Fruit fly (Drosophila melanogaster) whole organism, larva: ENCODE data around the gene CG7800.

Experiments used
- noc ChIP-seq: fragments of 200-800 bp; sonication (Bioruptor generic); optimal IDR thresholded peaks from 3 replicates; lab custom pipeline; 2019; ENCODE audit warnings: missing biosample characterization, mild to moderate bottlenecking, missing genetic modification characterization, moderate library complexity

The CG7800 gene

DNA sequence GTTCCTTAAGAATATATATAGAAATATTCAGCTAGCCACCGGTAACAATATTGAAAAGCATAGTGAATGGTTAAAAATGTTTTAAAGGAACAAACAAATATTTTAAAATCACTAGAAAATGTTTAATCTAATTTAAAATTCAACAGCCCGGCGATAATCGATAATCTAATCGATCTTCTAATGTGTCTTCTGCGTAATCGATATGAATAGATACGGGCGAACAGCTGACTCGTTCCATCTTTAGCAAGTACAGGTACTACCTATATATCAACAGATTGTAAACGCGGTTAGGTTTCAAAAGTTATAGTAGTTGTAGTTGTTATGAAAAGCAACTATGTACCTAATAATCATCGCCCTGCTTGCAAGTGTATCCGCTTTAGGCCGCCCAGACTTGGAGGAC lies at the start of gene CG7800:
CG7800 (plus strand) TSS at position 231 of the 400 bp plus-strand sequence.
- TF ChIP-seq noc (tag; lab: Kevin White, UChicago): no peak

DNA sequence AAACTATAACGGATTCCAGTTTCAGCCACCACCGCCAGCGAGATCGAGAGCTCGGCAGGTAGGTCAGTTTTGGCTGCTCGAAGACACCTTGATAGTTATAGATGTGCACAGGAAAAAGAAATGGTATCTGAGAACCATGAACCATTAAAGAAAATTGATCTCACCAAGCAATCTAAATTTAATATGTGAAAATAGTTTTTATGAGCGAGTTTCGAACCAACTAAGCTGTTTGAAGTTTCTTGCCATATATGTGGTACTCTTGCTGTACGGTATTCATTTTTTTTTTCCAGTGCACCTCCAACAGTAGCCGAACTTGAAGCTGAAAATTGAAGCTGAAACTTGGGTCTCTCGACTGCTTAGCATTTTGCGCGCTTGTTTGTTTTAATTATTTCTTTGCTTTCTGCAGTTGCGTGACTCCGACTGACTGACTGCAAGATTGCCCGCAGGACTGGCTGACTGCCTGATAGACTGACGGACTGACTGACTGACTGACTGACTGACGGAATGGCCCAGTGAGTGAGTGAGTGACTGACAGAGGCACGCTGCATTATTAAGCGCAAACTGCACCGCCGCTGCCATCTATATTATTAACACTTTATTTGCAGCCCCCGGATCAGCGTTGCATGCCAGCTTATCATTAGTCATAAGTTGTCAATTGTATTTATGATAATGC lies 46.1 kb upstream of the CG7800 start:
- TF ChIP-seq noc (tag; lab: Kevin White, UChicago): no peak

DNA sequence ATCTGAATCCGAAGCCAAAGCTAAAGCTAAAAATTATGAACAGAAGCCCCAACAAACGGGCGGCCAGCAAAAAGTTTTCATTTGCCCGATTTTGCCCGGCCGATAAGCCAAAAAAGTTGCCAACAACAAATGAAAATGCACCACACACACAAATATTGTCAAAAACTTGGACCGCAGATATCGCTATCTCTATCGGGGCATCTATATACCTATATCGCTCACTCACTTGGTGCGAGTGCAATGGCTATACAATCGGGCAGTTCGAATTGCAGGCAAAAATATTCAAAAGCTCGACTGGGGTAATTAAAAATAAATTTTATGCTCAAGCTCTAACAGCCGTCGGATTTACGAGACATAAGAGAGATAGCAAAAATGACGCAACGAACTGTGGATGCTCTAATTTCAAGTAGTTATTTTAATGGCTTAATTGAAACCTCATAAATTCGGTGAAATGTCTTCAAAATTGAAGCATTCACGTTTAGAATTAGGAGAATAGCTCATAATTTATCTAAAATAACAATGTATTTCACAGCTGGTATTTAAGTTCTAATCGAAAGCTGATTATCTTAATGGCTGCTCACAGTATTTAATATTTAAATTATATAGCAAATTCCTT lies 41.6 kb upstream of the CG7800 start:
- peak; percentile 58 for TF ChIP-seq noc (tag; lab: Kevin White, UChicago)

DNA sequence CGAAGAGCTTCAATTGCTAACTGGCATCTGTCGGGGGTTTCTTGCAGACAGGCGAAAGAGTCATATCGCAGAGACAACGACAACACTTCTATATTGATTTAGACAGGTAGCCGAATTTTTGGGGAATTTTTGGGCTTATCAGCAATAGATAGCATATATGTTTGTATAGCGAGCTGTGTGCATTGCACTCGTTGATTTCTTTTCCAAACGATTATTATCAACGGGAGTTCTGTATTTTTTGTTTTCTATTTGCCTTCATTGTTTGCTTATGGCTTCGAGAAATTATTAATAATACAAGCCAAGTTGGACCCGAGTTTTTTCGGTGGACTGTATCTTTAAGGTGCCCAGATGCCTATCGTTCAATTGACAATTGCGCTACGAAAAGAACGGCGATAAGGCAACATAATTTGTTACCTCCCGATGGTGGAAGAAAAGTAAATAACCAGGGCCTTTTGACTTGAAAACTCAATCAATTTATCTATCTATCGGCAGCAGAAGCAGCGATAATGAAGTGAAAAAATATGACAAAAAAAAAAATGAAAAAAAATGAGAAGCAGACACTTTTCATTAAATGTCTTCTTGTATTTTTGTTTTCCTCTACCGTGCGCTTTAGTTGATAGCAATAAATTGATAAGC lies 37.3 kb upstream of the CG7800 start:
- TF ChIP-seq noc (tag; lab: Kevin White, UChicago): peak; percentile 32

DNA sequence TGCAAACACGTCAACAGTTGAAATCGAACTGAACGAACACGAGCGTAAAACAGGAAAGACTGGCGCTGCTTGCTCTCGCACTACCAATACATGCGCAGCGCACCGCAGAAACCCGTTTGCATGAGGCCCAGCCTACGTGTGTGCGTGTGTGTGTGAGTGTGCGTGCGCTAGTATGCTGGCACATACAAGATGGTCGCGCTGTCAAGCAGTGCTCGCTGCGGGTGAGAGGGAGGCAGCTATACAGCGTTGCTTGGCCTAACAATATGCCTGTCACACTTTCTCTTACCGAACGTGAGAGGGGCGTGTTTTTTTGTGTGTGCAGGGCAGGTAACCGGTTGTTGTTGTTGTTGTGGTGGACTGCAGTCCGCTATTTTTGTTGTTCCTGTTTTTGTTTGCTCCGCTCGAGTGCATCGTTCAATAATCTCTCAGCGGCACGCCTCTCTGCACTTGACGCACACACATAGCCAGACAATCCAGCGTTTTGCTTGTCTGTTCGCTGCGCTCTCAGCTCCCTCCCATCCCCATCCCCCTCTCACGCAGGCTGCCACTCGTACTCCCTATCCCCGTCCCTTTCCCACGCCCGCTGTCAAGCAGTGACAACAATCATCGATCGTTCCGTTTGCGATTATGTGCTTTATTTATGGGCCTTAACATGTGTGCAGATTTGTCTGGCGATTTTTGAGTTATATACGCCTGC lies 36.2 kb upstream of the CG7800 start, which contains the start of gene grn:
grn (minus strand) TSS at position 33 of the 697 bp plus-strand sequence.
- peak; percentile 29 for TF ChIP-seq noc (tag; lab: Kevin White, UChicago)

DNA sequence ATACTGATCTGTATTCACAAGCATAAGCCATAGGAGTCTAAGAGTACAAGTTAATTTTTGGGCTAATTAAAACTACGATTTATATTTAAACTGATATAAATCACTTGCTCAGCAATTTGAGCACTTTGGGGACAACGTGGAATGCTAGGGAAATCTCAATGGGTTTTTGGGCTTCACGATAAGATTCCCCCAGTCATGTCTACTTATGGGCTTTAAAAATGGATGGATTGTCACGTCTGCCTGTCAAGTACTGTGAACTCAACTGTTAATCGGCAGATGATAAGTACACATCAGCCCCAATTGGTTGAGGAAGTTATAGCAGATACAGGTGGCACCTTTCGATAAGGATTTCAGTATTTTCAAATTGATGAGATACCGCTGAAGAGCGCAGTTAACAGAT lies 34.3 kb upstream of the CG7800 start:
- TF ChIP-seq noc (tag; lab: Kevin White, UChicago): peak; percentile 35

DNA sequence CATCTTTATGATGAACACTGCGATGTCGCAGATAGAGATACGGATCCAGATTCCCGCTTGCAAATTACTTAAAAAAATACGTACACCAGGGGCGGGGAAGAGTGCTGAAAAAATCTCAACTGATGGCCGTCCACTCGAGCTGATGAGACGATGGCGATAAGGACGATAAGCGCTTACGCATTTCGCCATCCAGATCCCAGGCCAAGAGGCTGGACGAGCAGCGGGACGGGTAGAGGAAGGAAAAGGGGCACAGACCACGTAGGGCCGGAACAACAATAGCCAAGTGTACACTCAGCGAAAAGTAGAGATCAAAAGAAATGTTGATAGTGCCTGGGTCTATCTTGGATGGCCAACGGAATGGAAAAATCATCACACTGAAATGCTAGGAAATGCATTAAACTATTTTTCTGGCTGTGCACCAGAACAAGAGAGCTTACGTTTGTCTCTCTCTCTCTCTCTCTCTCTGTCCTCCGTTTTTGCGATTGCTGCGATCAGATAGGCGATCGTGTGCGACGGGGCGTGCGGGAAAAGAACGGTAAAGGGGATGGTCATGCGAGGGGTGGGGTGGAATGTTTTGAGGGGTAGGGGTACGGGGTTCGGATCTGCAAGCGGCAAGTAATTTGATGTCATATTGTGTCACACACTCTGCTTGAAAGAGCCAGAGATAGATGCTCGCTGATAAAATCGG lies 30.2 kb upstream of the CG7800 start:
- TF ChIP-seq noc (tag; lab: Kevin White, UChicago): no peak

DNA sequence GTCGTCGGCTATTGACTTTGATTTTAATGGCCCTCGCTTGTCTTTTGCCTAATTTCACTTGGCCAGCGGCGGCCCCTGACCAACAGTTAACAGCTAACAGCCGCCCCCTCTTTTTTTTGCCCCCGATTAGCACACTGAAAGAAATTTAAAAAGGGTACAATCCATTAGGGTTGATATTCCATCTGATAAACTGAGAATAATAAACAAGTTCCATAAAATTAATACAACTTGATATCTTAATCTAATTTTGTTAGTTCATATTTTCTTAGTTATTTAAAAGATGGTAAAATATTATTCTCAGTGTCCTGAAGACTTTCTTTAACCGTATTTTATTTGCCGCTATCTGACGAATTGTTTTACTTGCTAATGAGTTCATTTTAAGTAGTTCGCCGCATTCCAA lies 28.3 kb upstream of the CG7800 start:
- peak; percentile 7 for TF ChIP-seq noc (tag; lab: Kevin White, UChicago)

DNA sequence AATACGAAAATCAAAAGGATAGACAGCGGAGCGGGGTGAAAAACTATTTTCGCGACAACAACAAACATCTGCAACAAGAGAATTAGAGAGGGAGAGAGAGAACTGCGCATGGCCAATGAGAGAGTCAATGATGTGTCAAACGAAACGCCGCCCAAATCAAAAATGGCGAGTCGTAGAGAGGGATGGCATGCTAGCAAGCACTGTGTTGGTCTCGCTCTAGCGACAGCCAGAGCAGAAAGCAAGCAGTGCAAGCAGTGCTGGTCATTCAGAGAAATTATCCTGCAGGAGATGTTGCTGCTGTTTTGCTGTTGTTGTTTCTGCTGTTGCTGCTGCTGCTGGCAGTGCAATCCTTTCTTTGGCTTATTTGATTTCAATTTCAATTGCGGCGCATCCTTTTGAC lies 26.9 kb upstream of the CG7800 start:
- TF ChIP-seq noc (tag; lab: Kevin White, UChicago): no peak

DNA sequence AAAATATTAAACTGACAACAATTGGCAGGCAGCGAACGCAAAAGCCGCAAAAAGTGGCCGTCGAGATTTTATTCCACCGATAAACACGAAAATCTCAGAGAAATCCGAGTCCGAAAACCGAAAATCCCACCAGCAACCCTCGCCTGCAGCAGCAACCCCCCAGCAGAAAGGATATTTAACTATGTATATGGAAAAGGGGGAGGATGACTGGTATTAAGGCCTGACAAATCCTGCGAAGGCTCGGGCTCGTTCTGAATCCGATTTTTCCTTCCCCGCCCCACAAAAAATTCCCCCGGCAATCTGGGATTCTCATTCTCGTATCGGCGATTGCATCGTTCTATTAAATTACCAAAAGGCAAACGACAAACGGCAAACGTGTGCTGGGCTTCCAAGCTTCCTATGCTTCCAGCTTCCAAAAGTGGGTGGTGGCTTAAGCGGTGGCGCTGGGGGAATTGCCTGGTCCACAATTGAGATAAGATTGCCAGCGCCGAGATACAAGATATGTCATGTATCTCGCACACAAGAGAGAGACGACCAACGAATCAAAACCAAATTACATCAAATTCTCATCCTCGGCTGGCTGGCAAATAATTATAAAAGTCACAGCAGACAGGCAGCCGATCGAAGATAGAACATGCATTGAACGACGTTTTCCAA lies 25.4 kb upstream of the CG7800 start:
- no peak for TF ChIP-seq noc (tag; lab: Kevin White, UChicago)

DNA sequence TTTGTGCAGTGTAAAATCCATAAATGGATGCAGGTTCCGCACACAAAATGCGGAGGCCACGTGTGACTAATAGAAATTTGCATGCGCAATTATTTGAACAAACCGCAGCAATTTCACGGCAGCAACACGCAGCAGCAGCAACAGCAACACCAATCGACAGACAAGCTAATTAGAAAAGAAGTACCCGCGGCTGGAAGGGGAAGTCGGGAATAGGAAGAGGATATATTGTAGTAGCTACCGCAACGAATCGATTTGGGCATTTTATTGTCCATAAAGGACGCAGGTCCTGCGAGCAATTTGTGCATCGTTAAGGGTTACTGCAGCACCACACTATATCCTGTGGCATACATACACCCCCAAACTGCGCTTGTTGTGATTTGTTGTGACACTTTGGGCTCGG lies 24.6 kb upstream of the CG7800 start:
- TF ChIP-seq noc (tag; lab: Kevin White, UChicago): no peak

DNA sequence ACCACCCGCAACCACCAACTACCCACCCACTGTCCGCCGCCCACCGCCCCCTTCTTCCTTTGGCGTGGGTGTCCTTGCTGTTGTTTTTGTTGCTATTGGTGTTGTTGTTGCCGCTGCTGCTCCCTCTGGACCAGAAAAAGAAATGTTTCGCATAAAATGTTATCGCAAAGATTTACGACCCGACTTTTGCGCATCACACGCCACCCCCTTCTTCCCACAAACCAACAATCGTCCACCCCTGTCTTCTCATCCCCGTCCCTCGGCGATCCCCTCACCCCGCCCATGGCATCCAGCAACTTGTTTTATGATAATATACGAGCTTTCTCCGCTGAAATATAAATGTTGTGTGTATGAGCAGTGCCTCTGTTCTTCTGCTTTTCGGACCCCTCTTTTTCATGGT lies 22.7 kb upstream of the CG7800 start:
- no peak for TF ChIP-seq noc (tag; lab: Kevin White, UChicago)

DNA sequence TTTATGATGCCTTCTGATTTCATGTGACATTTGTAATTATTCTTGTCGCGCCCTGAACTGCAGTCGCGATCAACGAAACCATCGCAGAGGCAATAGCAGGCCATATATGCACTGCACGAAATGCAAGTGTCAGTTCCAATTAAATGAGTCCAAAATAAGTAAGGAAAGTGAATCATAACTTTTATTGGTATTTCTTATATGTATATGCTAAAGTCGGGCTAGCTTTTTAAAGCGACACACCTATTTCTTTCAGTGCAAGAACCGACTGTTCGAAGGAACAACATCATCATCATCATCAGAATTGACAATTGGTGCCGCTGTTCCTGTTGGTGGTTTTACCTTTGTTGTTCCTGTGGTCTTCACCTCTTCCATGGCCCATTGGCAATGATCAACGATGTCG lies 20.6 kb upstream of the CG7800 start:
- no peak for TF ChIP-seq noc (tag; lab: Kevin White, UChicago)

DNA sequence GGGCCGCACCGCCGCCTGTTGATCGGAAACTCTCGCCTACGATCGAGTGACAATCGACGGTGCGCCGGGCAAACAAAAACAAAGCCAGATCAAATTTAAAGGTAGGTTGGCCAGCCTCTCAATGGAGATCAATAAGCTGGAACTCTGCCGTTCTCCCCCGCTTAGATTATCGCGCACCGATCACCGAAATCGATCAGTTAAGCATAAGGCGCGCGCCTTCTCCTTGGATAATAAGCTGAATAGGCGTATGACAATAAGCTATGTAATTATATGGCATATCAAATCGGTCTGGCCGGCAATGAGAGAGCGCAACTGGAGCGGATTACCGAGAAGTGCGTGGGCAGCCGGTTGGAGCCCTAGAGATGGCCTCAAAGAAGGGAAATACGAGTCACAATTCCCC lies 19.4 kb upstream of the CG7800 start:
- no peak for TF ChIP-seq noc (tag; lab: Kevin White, UChicago)

DNA sequence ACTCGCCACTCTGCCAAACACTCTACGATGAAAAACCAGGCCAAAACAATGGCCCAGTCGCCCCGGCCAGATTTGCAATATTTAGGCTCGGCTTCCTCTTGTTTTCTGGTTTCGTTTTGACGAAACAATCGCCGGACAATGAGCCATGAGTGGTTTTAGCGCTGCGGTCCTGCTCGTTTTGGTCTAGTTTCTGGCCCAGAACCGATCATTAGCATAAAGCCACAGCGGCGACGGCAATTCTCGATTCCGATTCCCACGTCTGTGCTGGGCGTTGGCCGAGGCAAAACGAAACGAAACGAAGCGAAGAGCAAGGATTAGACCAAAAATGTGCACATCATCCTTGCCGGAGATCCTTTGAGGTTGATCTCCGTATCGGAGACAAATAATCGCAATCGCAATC lies 14.4 kb upstream of the CG7800 start:
- no peak for TF ChIP-seq noc (tag; lab: Kevin White, UChicago)
